Worm (Caenorhabditis elegans): ENCODE measurements around the gene Y110A2AL.4.

DNA sequence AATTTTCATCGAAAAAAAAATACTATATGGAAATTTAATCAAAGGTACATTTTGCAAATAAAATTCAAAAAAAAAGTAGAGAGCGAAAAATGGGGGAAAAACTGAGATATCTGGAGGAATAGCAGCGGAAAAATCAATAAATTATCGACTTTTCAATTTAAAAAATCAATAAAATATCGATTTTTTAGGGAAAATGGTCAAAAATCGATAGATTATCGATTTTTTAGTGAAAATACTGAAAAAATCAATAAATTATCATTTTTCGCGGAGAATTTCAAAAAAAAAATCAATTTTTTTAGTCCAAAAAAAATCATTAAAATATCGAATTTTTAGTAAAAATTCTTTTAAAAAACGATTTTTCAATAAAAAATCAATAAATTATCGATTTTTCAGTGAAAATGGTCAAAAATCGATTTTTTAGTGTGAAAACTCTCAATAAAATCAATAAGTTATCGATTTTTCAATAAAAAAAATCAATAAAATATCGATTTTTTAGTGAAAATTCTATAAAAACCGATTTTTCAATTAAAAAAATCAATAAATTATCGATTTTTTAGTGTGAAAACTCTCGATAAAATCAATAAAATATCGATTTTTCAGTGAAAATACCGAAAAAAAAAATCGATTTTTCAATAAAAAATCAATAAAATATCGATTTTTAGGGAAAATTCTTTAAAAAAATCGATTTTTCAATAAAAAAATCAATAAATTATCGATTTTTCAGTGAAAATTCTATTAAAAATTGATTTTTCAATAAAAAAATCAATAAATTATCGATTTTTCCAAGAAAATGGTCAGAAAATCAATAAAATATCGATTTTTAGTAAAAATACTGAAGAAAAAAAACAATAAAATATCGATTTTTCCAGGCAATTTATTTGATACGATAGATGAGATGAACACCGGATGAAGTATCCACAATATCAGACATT is 46.7 kb downstream of the Y110A2AL.4 start:
- TF ChIP-seq pes-1 (GFP tag; IDR thresholded peaks at IDR 0.05) (no peak), ama-1 (optimal IDR thresholded peaks at IDR 0.05) (no peak), flt-1 (GFP tag; IDR thresholded peaks at IDR 0.05) (no peak), tbx-37 (GFP tag; conservative IDR thresholded peaks at IDR 0.05) (no peak), scrt-1 (GFP tag; IDR thresholded peaks at IDR 0.05) (no peak)
